Worm (Caenorhabditis elegans) whole organism, early embryonic: ENCODE results near the gene C17G1.5.

Source experiments
- B0310.2 ChIP-seq: sonication (generic microtip); optimal IDR thresholded peaks from 2 replicates; lab custom pipeline; 2016; ENCODE audit warnings: mild to moderate bottlenecking, missing genetic modification characterization, missing compliant biosample characterization
- F13C5.2 ChIP-seq: sonication (generic microtip); optimal IDR thresholded peaks from 2 replicates; lab custom pipeline; 2017; ENCODE audit warnings: mild to moderate bottlenecking, missing genetic modification characterization, inconsistent platforms, missing compliant biosample characterization
- aly-1 ChIP-seq: sonication (generic microtip); optimal IDR thresholded peaks from 2 replicates; lab custom pipeline; 2016; ENCODE audit warnings: missing genetic modification characterization, missing compliant biosample characterization
- ama-1 ChIP-seq: fragments of 150-350 bp; optimal IDR thresholded peaks from 2 replicates; lab custom pipeline; 2014
- ceh-13 ChIP-seq: fragments of 200-800 bp; sonication (Bioruptor generic); optimal IDR thresholded peaks from 2 replicates; lab custom pipeline; 2018; ENCODE audit warnings: mild to moderate bottlenecking, missing genetic modification characterization, missing compliant biosample characterization
- ceh-36 ChIP-seq: sonication (generic microtip); optimal IDR thresholded peaks from 2 replicates; lab custom pipeline; 2016; ENCODE audit warnings: missing genetic modification characterization, inconsistent platforms, missing compliant biosample characterization
- ets-7 ChIP-seq: sonication (generic microtip); optimal IDR thresholded peaks from 2 replicates; lab custom pipeline; 2016; ENCODE audit warnings: missing genotype, missing genetic modification characterization, missing compliant biosample characterization
- flt-1 ChIP-seq: fragments of 200-800 bp; sonication (Bioruptor generic); IDR thresholded peaks from 2 replicates; pipeline ENCODE4 v1.3.6; 2022; ENCODE audit warnings: missing genetic modification characterization, missing compliant biosample characterization
- hmbx-1 ChIP-seq: sonication (generic microtip); optimal IDR thresholded peaks from 2 replicates; lab custom pipeline; 2016; ENCODE audit warnings: mild to moderate bottlenecking, missing genetic modification characterization, missing compliant biosample characterization
- hmg-4 ChIP-seq: fragments of 200-800 bp; sonication (Bioruptor generic); optimal IDR thresholded peaks from 2 replicates; lab custom pipeline; 2018; ENCODE audit warnings: mild to moderate bottlenecking, missing genetic modification characterization, missing compliant biosample characterization
- hnd-1 ChIP-seq: sonication (generic microtip); optimal IDR thresholded peaks from 2 replicates; lab custom pipeline; 2016; ENCODE audit warnings: missing genetic modification characterization, missing compliant biosample characterization
- pes-1 ChIP-seq: fragments of 200-800 bp; sonication (Bioruptor generic); IDR thresholded peaks from 2 replicates; pipeline ENCODE4 v1.3.6; 2022; ENCODE audit warnings: missing genetic modification reagents, missing genetic modification characterization, missing compliant biosample characterization
- scrt-1 ChIP-seq: fragments of 200-800 bp; sonication (Bioruptor generic); IDR thresholded peaks from 2 replicates; pipeline ENCODE4 v1.3.6; 2022; ENCODE audit warnings: missing genetic modification characterization, missing compliant biosample characterization
- sea-1 ChIP-seq: fragments of 200-800 bp; sonication (Bioruptor generic); conservative IDR thresholded peaks from 2 replicates; pipeline ENCODE4 v1.3.6; 2022; ENCODE audit warnings: missing genetic modification characterization, missing compliant biosample characterization
- tbx-11 ChIP-seq: fragments of 200-800 bp; sonication (Bioruptor generic); IDR thresholded peaks from 2 replicates; pipeline ENCODE4 v1.3.6; 2022; ENCODE audit warnings: missing genetic modification characterization, missing compliant biosample characterization
- tbx-37 ChIP-seq: fragments of 200-800 bp; sonication (Bioruptor generic); conservative IDR thresholded peaks from 2 replicates; pipeline ENCODE4 v1.3.6; 2022; ENCODE audit warnings: missing genetic modification reagents, missing genetic modification characterization, missing compliant biosample characterization
- tra-4 ChIP-seq: sonication (generic microtip); optimal IDR thresholded peaks from 2 replicates; lab custom pipeline; 2017; ENCODE audit warnings: missing genetic modification characterization, missing compliant biosample characterization

C17G1.5 gene

ce11 chrX:9933291-9934008, 5.2 kb upstream of the C17G1.5 start:
- TF ChIP-seq pes-1 (GFP tag; lab: Robert Waterston, UW) (no peak), flt-1 (no peak), aly-1 (tag; lab: Kevin White, UChicago) (no peak), tbx-11 (GFP tag; lab: Robert Waterston, UW) (no peak), F13C5.2 (tag; lab: Kevin White, UChicago) (no peak), tra-4 (tag; lab: Kevin White, UChicago) (no peak), B0310.2 (no peak), ets-7 (tag; lab: Kevin White, UChicago) (no peak), hnd-1 (no peak), scrt-1 (GFP tag; lab: Robert Waterston, UW) (no peak), tbx-37 (GFP tag; lab: Robert Waterston, UW) (no peak), hmg-4 (no peak), ceh-36 (tag; lab: Kevin White, UChicago) (no peak), ceh-13 (GFP tag; lab: Kevin White, UChicago) (no peak), ama-1 (lab: Kevin White, UChicago) (no peak), sea-1 (GFP tag; lab: Robert Waterston, UW) (no peak), hmbx-1 (tag; lab: Kevin White, UChicago) (no peak)

ce11 chrX:9934009-9934323, 4.6 kb upstream of the C17G1.5 start:
- TF ChIP-seq B0310.2 (no peak), scrt-1 (GFP tag; lab: Robert Waterston, UW) (no peak), tbx-11 (GFP tag; lab: Robert Waterston, UW) (no peak)

ce11 chrX:9938091-9938490, 511 bp upstream of the C17G1.5 start:
- no peak for TF ChIP-seq F13C5.2 (tag; lab: Kevin White, UChicago)
- TF ChIP-seq hmg-4: no peak
- TF ChIP-seq aly-1 (tag; lab: Kevin White, UChicago): no peak
- no peak for TF ChIP-seq pes-1 (GFP tag; lab: Robert Waterston, UW)
- TF ChIP-seq flt-1: no peak
- TF ChIP-seq ceh-36 (tag; lab: Kevin White, UChicago): no peak
- no peak for TF ChIP-seq B0310.2
- no peak for TF ChIP-seq ama-1 (lab: Kevin White, UChicago)
- TF ChIP-seq tbx-37 (GFP tag; lab: Robert Waterston, UW): no peak
- TF ChIP-seq sea-1 (GFP tag; lab: Robert Waterston, UW): no peak
- TF ChIP-seq tbx-11 (GFP tag; lab: Robert Waterston, UW): no peak
- TF ChIP-seq tra-4 (tag; lab: Kevin White, UChicago): no peak
- TF ChIP-seq ets-7 (tag; lab: Kevin White, UChicago): no peak
- no peak for TF ChIP-seq hnd-1

ce11 chrX:9940524-9940923, 1.9 kb downstream of the C17G1.5 start:
- TF ChIP-seq ama-1 (lab: Kevin White, UChicago) (no peak), tbx-37 (GFP tag; lab: Robert Waterston, UW) (no peak), ceh-36 (tag; lab: Kevin White, UChicago) (no peak), pes-1 (GFP tag; lab: Robert Waterston, UW) (no peak), tbx-11 (GFP tag; lab: Robert Waterston, UW) (no peak), hnd-1 (no peak)

ce11 chrX:9941379-9941778, 2.8 kb downstream of the C17G1.5 start:
- TF ChIP-seq hmbx-1 (tag; lab: Kevin White, UChicago) (no peak), flt-1 (no peak), ama-1 (lab: Kevin White, UChicago) (no peak), tra-4 (tag; lab: Kevin White, UChicago) (no peak), scrt-1 (GFP tag; lab: Robert Waterston, UW) (no peak), ceh-13 (GFP tag; lab: Kevin White, UChicago) (no peak), sea-1 (GFP tag; lab: Robert Waterston, UW) (no peak), F13C5.2 (tag; lab: Kevin White, UChicago) (no peak), pes-1 (GFP tag; lab: Robert Waterston, UW) (no peak), ceh-36 (tag; lab: Kevin White, UChicago) (no peak)

ce11 chrX:9948528-9948927, 9.9 kb downstream of the C17G1.5 start:
- TF ChIP-seq ama-1 (lab: Kevin White, UChicago) (no peak), tbx-37 (GFP tag; lab: Robert Waterston, UW) (no peak), ceh-13 (GFP tag; lab: Kevin White, UChicago) (no peak), aly-1 (tag; lab: Kevin White, UChicago) (no peak), hnd-1 (no peak), ceh-36 (tag; lab: Kevin White, UChicago) (no peak), B0310.2 (no peak), scrt-1 (GFP tag; lab: Robert Waterston, UW) (no peak), tbx-11 (GFP tag; lab: Robert Waterston, UW) (no peak)

ce11 chrX:9948963-9949362, 10.4 kb downstream of the C17G1.5 start, which contains the start of gene nas-37:
nas-37 (minus strand) TSS chrX:9949063.
- no peak for TF ChIP-seq aly-1 (tag; lab: Kevin White, UChicago)
- no peak for TF ChIP-seq hnd-1
- no peak for TF ChIP-seq ama-1 (lab: Kevin White, UChicago)
- TF ChIP-seq B0310.2: no peak
- TF ChIP-seq hmbx-1 (tag; lab: Kevin White, UChicago): no peak
- no peak for TF ChIP-seq pes-1 (GFP tag; lab: Robert Waterston, UW)
- TF ChIP-seq tra-4 (tag; lab: Kevin White, UChicago): no peak
- TF ChIP-seq ets-7 (tag; lab: Kevin White, UChicago): no peak
- TF ChIP-seq hmg-4: no peak
- no peak for TF ChIP-seq tbx-11 (GFP tag; lab: Robert Waterston, UW)
- no peak for TF ChIP-seq ceh-13 (GFP tag; lab: Kevin White, UChicago)
- no peak for TF ChIP-seq tbx-37 (GFP tag; lab: Robert Waterston, UW)
- no peak for TF ChIP-seq scrt-1 (GFP tag; lab: Robert Waterston, UW)
- TF ChIP-seq flt-1: no peak
- TF ChIP-seq ceh-36 (tag; lab: Kevin White, UChicago): no peak
- TF ChIP-seq F13C5.2 (tag; lab: Kevin White, UChicago): no peak
- no peak for TF ChIP-seq sea-1 (GFP tag; lab: Robert Waterston, UW)
